Worm (Caenorhabditis elegans): Measurements from ENCODE around the gene ndub-5.

DNA sequence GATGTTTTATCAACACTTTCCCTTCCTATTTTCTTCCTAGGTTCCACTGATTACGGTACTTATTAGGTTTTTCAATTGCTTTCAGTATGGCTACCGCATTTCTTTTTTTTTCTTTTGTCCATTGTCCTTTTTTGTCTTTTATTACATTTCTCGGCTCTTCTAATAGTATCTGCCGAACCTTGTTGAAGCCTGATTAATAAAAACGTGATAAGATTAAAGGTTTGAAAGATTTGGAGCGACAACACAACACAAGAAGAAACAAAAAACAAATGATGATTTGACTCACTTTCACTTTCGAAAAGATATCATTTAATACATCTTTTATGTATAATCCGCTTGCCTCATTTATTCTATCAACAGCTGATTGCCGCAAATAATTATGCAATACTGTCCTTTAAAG lies 26.1 kb downstream of the ndub-5 start, which contains the start of gene C25H3.15:
- no peak for TF ChIP-seq ceh-8 (GFP tag; optimal IDR thresholded peaks at IDR 0.05)
- no peak for TF ChIP-seq elt-3 (tag; optimal IDR thresholded peaks at IDR 0.05)
- no peak for TF ChIP-seq nhr-77 (tag; optimal IDR thresholded peaks at IDR 0.05)
- no peak for TF ChIP-seq ceh-88 (GFP tag; IDR thresholded peaks at IDR 0.05)
- no peak for TF ChIP-seq ceh-82 (tag; optimal IDR thresholded peaks at IDR 0.05)
